Worm (Caenorhabditis elegans): Measurements from ENCODE around the gene try-9.

DNA sequence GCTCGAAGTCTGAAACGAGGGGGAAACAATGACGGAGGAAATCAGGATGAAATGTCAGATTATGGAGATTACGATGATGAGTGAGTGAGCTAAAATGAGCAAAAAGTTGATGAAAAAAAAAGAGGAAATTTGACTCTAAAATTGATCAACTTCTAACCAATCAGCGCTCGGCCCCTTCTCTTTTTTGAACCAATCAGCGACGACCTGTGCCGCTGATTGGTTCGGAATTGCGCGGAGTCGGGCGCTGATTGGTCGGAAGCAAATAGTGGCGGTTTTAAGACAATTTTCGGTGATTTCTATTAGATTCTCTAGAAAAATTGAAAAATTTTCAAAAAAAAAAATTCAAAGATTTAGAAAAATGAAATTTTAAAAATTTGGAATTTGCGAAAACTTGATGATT is 30.3 kb upstream of the try-9 start:
- TF ChIP-seq snpc-4 (tag; optimal IDR thresholded peaks at IDR 0.05) (no peak), elt-3 (tag; optimal IDR thresholded peaks at IDR 0.05) (no peak), mab-5 (tag; optimal IDR thresholded peaks at IDR 0.05) (no peak), alr-1 (tag; optimal IDR thresholded peaks at IDR 0.05) (no peak), egl-27 (tag; optimal IDR thresholded peaks at IDR 0.05) (no peak), unc-39 (tag; optimal IDR thresholded peaks at IDR 0.05) (no peak), nhr-6 (tag; optimal IDR thresholded peaks at IDR 0.05) (no peak), ztf-11 (tag; optimal IDR thresholded peaks at IDR 0.05) (no peak), nhr-77 (tag; optimal IDR thresholded peaks at IDR 0.05) (no peak), dmd-4 (tag; optimal IDR thresholded peaks at IDR 0.05) (no peak), unc-62 (GFP tag; optimal IDR thresholded peaks at IDR 0.05) (no peak), fos-1 (tag; optimal IDR thresholded peaks at IDR 0.05) (no peak), C34F6.9 (tag; optimal IDR thresholded peaks at IDR 0.05) (no peak), sma-3 (GFP tag; optimal IDR thresholded peaks at IDR 0.05) (no peak)

Data from whole organism, L2 larva.